Fruit fly (Drosophila melanogaster): ENCODE measurements around the gene tplus3b.

- TF ChIP-seq pdm3 (GFP tag; optimal IDR thresholded peaks at IDR 0.05) (no peak), CG6854 (GFP tag; optimal IDR thresholded peaks at IDR 0.05) (no peak), CG11762 (GFP tag; optimal IDR thresholded peaks at IDR 0.05; ENCODE audit: insufficient read depth) (no peak), Smox (GFP tag; optimal IDR thresholded peaks at IDR 0.05) (no peak), CG10669 (GFP tag; optimal IDR thresholded peaks at IDR 0.05) (no peak), CG6163 (GFP tag; IDR thresholded peaks at IDR 0.05) (no peak), salr (GFP tag; optimal IDR thresholded peaks at IDR 0.05) (no peak)
Measured at dm6 chr2L:22059852-22060251, 44.3 kb downstream of the tplus3b start.

All from whole organism, prepupa.